Fruit fly (Drosophila melanogaster) whole organism, embryonic: Measurements from ENCODE around the gene Mst89B.

Experiments used
- Asciz ChIP-seq: fragments of 200-800 bp; sonication (Bioruptor generic); optimal IDR thresholded peaks from 2 replicates; lab custom pipeline; 2017; ENCODE audit warnings: missing biosample characterization, mild to moderate bottlenecking, missing genetic modification characterization, missing genetic modification reagents
- B-H2 ChIP-seq: fragments of 200-800 bp; sonication (Bioruptor generic); optimal IDR thresholded peaks from 2 replicates; lab custom pipeline; 2018; ENCODE audit warnings: missing biosample characterization, mild to moderate bottlenecking, missing genetic modification characterization
- Blimp-1 ChIP-seq: fragments of 200-800 bp; sonication (Bioruptor generic); optimal IDR thresholded peaks from 3 replicates; lab custom pipeline; 2018; ENCODE audit warnings: missing biosample characterization, missing genetic modification characterization, mild to moderate bottlenecking, moderate library complexity, missing genetic modification reagents
- CG10654 ChIP-seq: fragments of 200-800 bp; sonication (Bioruptor generic); optimal IDR thresholded peaks from 2 replicates; lab custom pipeline; 2016; ENCODE audit warnings: missing biosample characterization, missing genetic modification characterization
- CG11456 ChIP-seq: fragments of 200-800 bp; sonication (Bioruptor generic); IDR thresholded peaks from 3 replicates; pipeline ENCODE4 v1.3.6; 2022; ENCODE audit warnings: missing biosample characterization, missing genetic modification characterization
- CG14860 ChIP-seq: fragments of 200-800 bp; sonication (Bioruptor generic); IDR thresholded peaks from 3 replicates; pipeline ENCODE4 v1.3.6; 2022; ENCODE audit warnings: missing biosample characterization, missing genetic modification characterization; ENCODE audit not compliant: partially characterized antibody
- CG15073 ChIP-seq: fragments of 200-800 bp; sonication (Bioruptor generic); optimal IDR thresholded peaks from 2 replicates; lab custom pipeline; 2016; ENCODE audit warnings: missing biosample characterization, missing genetic modification characterization
- CG15269 ChIP-seq: fragments of 200-800 bp; sonication (Bioruptor generic); optimal IDR thresholded peaks from 2 replicates; lab custom pipeline; 2018; ENCODE audit warnings: missing biosample characterization, mild to moderate bottlenecking, missing genetic modification characterization, moderate library complexity
- CG17328 ChIP-seq: fragments of 200-800 bp; sonication (Bioruptor generic); IDR thresholded peaks from 2 replicates; pipeline ENCODE4 v1.3.6; 2022; ENCODE audit warnings: missing biosample characterization, missing genetic modification characterization
- CG17612 ChIP-seq: fragments of 200-800 bp; sonication (Bioruptor generic); IDR thresholded peaks from 2 replicates; pipeline ENCODE4 v1.3.6; 2022; ENCODE audit warnings: missing biosample characterization, missing genetic modification characterization
- CG30431 ChIP-seq: fragments of 200-800 bp; sonication (Bioruptor generic); optimal IDR thresholded peaks from 2 replicates; lab custom pipeline; 2017; ENCODE audit warnings: missing biosample characterization, missing genetic modification characterization
- CG31388 ChIP-seq: fragments of 200-800 bp; sonication (Bioruptor generic); optimal IDR thresholded peaks from 2 replicates; lab custom pipeline; 2016; ENCODE audit warnings: missing biosample characterization, missing genetic modification characterization
- CG31441 ChIP-seq: fragments of 200-800 bp; sonication (Bioruptor generic); IDR thresholded peaks from 2 replicates; pipeline ENCODE4 v1.3.6; 2022; ENCODE audit warnings: missing biosample characterization, missing genetic modification characterization
- CG34376 ChIP-seq: fragments of 200-800 bp; sonication (Bioruptor generic); optimal IDR thresholded peaks from 2 replicates; lab custom pipeline; 2018; ENCODE audit warnings: missing biosample characterization, mild to moderate bottlenecking, missing genetic modification characterization
- CG3838 ChIP-seq: fragments of 200-800 bp; sonication (Bioruptor generic); optimal IDR thresholded peaks from 3 replicates; lab custom pipeline; 2016; ENCODE audit warnings: missing biosample characterization, missing genetic modification characterization
- CG4282 ChIP-seq: fragments of 200-800 bp; sonication (Bioruptor generic); optimal IDR thresholded peaks from 2 replicates; lab custom pipeline; 2016; ENCODE audit warnings: missing biosample characterization, missing genetic modification characterization
- CG4328 ChIP-seq: fragments of 200-800 bp; sonication (Bioruptor generic); optimal IDR thresholded peaks from 3 replicates; lab custom pipeline; 2017; ENCODE audit warnings: missing biosample characterization, missing genetic modification reagents, missing genetic modification characterization
- CG4424 ChIP-seq: fragments of 200-800 bp; sonication (Bioruptor generic); optimal IDR thresholded peaks from 3 replicates; lab custom pipeline; 2016; ENCODE audit warnings: missing biosample characterization, missing genetic modification characterization
- CG6654 ChIP-seq: fragments of 200-800 bp; sonication (Bioruptor generic); optimal IDR thresholded peaks from 2 replicates; lab custom pipeline; 2017; ENCODE audit warnings: missing biosample characterization, mild to moderate bottlenecking, missing genetic modification characterization
- CG6689 ChIP-seq: fragments of 200-800 bp; sonication (Bioruptor generic); IDR thresholded peaks from 2 replicates; pipeline ENCODE4 v1.3.6; 2022; ENCODE audit warnings: missing biosample characterization, missing genetic modification characterization
- CG7786 ChIP-seq: fragments of 200-800 bp; sonication (Bioruptor generic); optimal IDR thresholded peaks from 2 replicates; lab custom pipeline; 2016; ENCODE audit warnings: missing biosample characterization, missing genetic modification characterization
- CG7928 ChIP-seq: fragments of 200-800 bp; sonication (Bioruptor generic); optimal IDR thresholded peaks from 2 replicates; lab custom pipeline; 2017; ENCODE audit warnings: missing biosample characterization, mild to moderate bottlenecking, missing genetic modification characterization
- CG8290 ChIP-seq, 3 experiments: fragments of 200-800 bp; sonication (Bioruptor generic); optimal IDR thresholded peaks; 2 replicates each; lab custom pipeline; 2016 to 2019; ENCODE audit warnings: missing biosample characterization in 3 of 3, missing genetic modification characterization in 3 of 3, mild to moderate bottlenecking in 2 of 3, moderate library complexity in 1 of 3
- CG8359 ChIP-seq: fragments of 200-800 bp; sonication (Bioruptor generic); optimal IDR thresholded peaks from 2 replicates; lab custom pipeline; 2017; ENCODE audit warnings: missing biosample characterization, mild to moderate bottlenecking, missing genetic modification characterization, borderline replicate concordance
- CG9437 ChIP-seq: fragments of 200-800 bp; sonication (Bioruptor generic); optimal IDR thresholded peaks from 2 replicates; lab custom pipeline; 2018; ENCODE audit warnings: missing biosample characterization, mild to moderate bottlenecking, missing genetic modification characterization
- CG9932 ChIP-seq: fragments of 200-800 bp; sonication (Bioruptor generic); IDR thresholded peaks from 2 replicates; pipeline ENCODE4 v1.3.6; 2022; ENCODE audit warnings: missing biosample characterization, missing genetic modification characterization
- Camta ChIP-seq: fragments of 200-800 bp; sonication (Bioruptor generic); optimal IDR thresholded peaks from 2 replicates; lab custom pipeline; 2016; ENCODE audit warnings: missing biosample characterization, missing genetic modification characterization
- CkIIα-i1 ChIP-seq: fragments of 200-800 bp; sonication (Bioruptor generic); IDR thresholded peaks from 2 replicates; pipeline ENCODE4 v1.3.6; 2022; ENCODE audit warnings: missing biosample characterization, missing genetic modification characterization
- Deaf1 ChIP-seq: fragments of 200-800 bp; optimal IDR thresholded peaks from 3 replicates; lab custom pipeline; 2019; ENCODE audit warnings: missing biosample characterization, mild to moderate bottlenecking, missing genetic modification characterization, moderate library complexity
- Dfd ChIP-seq, 2 experiments: fragments of >200 bp; optimal IDR thresholded peaks; 2 replicates each; lab custom pipeline; 2017; ENCODE audit warnings: missing biosample characterization in 2 of 2, missing genetic modification characterization in 2 of 2
- Dip3 ChIP-seq: fragments of 200-800 bp; sonication (Bioruptor generic); optimal IDR thresholded peaks from 3 replicates; lab custom pipeline; 2016; ENCODE audit warnings: missing biosample characterization, missing genetic modification characterization
- E2f1 ChIP-seq: fragments of 200-800 bp; sonication (Bioruptor generic); IDR thresholded peaks from 2 replicates; pipeline ENCODE4 v1.3.6; 2022; ENCODE audit warnings: missing biosample characterization, missing genetic modification characterization
- HHEX ChIP-seq: fragments of 200-800 bp; sonication (Bioruptor generic); optimal IDR thresholded peaks from 3 replicates; lab custom pipeline; 2017; ENCODE audit warnings: missing biosample characterization, mild to moderate bottlenecking, missing genetic modification characterization, missing genetic modification reagents
- Lim3 ChIP-seq: fragments of 200-800 bp; sonication (Bioruptor generic); IDR thresholded peaks from 2 replicates; pipeline ENCODE4 v1.3.6; 2022; ENCODE audit warnings: missing biosample characterization, missing genetic modification characterization
- NK7.1 ChIP-seq: fragments of 200-800 bp; sonication (Bioruptor generic); optimal IDR thresholded peaks from 3 replicates; lab custom pipeline; 2016; ENCODE audit warnings: missing biosample characterization, missing genetic modification characterization
- Nf-YC ChIP-seq: fragments of 200-800 bp; optimal IDR thresholded peaks from 3 replicates; lab custom pipeline; 2019; ENCODE audit warnings: missing biosample characterization, mild to moderate bottlenecking, missing genetic modification characterization, moderate library complexity
- NfI ChIP-seq: fragments of 200-800 bp; sonication (Bioruptor generic); optimal IDR thresholded peaks from 3 replicates; lab custom pipeline; 2018; ENCODE audit warnings: missing biosample characterization, mild to moderate bottlenecking, missing genetic modification characterization, moderate library complexity
- Oaz ChIP-seq: fragments of 200-800 bp; sonication (Bioruptor generic); IDR thresholded peaks from 2 replicates; pipeline ENCODE4 v1.3.6; 2022; ENCODE audit warnings: missing biosample characterization, missing genetic modification characterization
- Opbp ChIP-seq: fragments of 200-800 bp; sonication (Bioruptor generic); IDR thresholded peaks from 3 replicates; pipeline ENCODE4 v1.3.6; 2022; ENCODE audit warnings: missing biosample characterization, missing genetic modification characterization; ENCODE audit not compliant: partially characterized antibody
- Trl ChIP-seq, 3 experiments: fragments of >200 bp in 2 of 3; fragments of 200-800 bp in 1 of 3; sonication (Bioruptor generic) in 1 of 3; optimal IDR thresholded peaks; 2 replicates in 1 of 3; 3 replicates in 2 of 3; lab custom pipeline; 2016 to 2017; ENCODE audit warnings: missing biosample characterization in 1 of 3, missing genetic modification characterization in 1 of 3
- dmrt99B ChIP-seq: fragments of 200-800 bp; sonication (Bioruptor generic); optimal IDR thresholded peaks from 2 replicates; lab custom pipeline; 2018; ENCODE audit warnings: missing biosample characterization, mild to moderate bottlenecking, missing genetic modification characterization, moderate library complexity
- onecut ChIP-seq: fragments of 200-800 bp; sonication (Bioruptor generic); IDR thresholded peaks from 2 replicates; pipeline ENCODE4 v1.3.6; 2022; ENCODE audit warnings: missing biosample characterization, missing genetic modification characterization
- pan ChIP-seq, 4 experiments: fragments of >200 bp in 3 of 4; fragments of 200-800 bp in 1 of 4; sonication (Bioruptor generic) in 1 of 4; optimal IDR thresholded peaks in 3 of 4; IDR thresholded peaks in 1 of 4; 2 replicates each; pipeline versions ENCODE4 v1.3.6 to Lab custom; 2017 to 2022; ENCODE audit warnings: missing biosample characterization in 2 of 4, missing genetic modification characterization in 2 of 4, mixed read lengths in 1 of 4
- repo ChIP-seq: fragments of 200-800 bp; sonication (Bioruptor generic); optimal IDR thresholded peaks from 2 replicates; lab custom pipeline; 2016; ENCODE audit warnings: missing biosample characterization, missing genetic modification characterization
- sd ChIP-seq: fragments of 200-800 bp; sonication (Bioruptor generic); optimal IDR thresholded peaks from 3 replicates; lab custom pipeline; 2018; ENCODE audit warnings: missing biosample characterization, mild to moderate bottlenecking, missing genetic modification characterization, moderate library complexity
- sqz ChIP-seq: fragments of 200-800 bp; sonication (Bioruptor generic); optimal IDR thresholded peaks from 3 replicates; lab custom pipeline; 2018; ENCODE audit warnings: missing biosample characterization, mild to moderate bottlenecking, missing genetic modification characterization
- vnd ChIP-seq: fragments of 200-800 bp; sonication (Bioruptor generic); IDR thresholded peaks from 3 replicates; pipeline ENCODE4 v1.3.6; 2022; ENCODE audit warnings: missing biosample characterization, missing genetic modification characterization; ENCODE audit not compliant: partially characterized antibody

The Mst89B gene

dm6 chr3R:16236713-16237641 lies 29.8 kb upstream of the Mst89B start (continued):
- peak; percentile 75 to 80 for TF ChIP-seq Trl (optimal IDR thresholded peaks at IDR 0.05; lab: Kevin White, UChicago)
- peak; percentile 78 for TF ChIP-seq Trl (GFP tag; optimal IDR thresholded peaks at IDR 0.05; lab: Kevin White, UChicago)
- no peak for TF ChIP-seq Lim3
- TF ChIP-seq CG9437 (GFP tag; lab: Kevin White, UChicago): peak; percentile 94
- TF ChIP-seq pan (optimal IDR thresholded peaks at IDR 0.05; lab: Kevin White, UChicago): no peak
- no peak for TF ChIP-seq pan (GFP tag; optimal IDR thresholded peaks at IDR 0.05 in 1 of 2, IDR thresholded peaks at IDR 0.05 in 1 of 2)
- no peak for TF ChIP-seq CG31441 (GFP tag; lab: Robert Waterston, UW)
- peak; percentile 64 for TF ChIP-seq repo (GFP tag; lab: Kevin White, UChicago)
- TF ChIP-seq CG6654 (GFP tag; lab: Kevin White, UChicago): peak; percentile 87
- TF ChIP-seq Opbp (GFP tag; lab: Robert Waterston, UW): no peak
- peak; percentile 70 for TF ChIP-seq Dip3 (GFP tag; lab: Kevin White, UChicago)
- peak; percentile 84 for TF ChIP-seq CG15073 (GFP tag; lab: Kevin White, UChicago)
- TF ChIP-seq CG30431 (GFP tag; lab: Kevin White, UChicago): peak; percentile 92
- TF ChIP-seq dmrt99B (tag; lab: Kevin White, UChicago): peak; percentile 99
- TF ChIP-seq sd (tag; lab: Kevin White, UChicago): peak; percentile 82
- no peak for TF ChIP-seq Oaz (GFP tag; lab: Robert Waterston, UW)
- peak; percentile 73 for TF ChIP-seq CG7928 (GFP tag; lab: Kevin White, UChicago)
- peak; percentile 92 for TF ChIP-seq CG34376 (GFP tag; lab: Kevin White, UChicago)
- TF ChIP-seq Dfd (GFP tag; optimal IDR thresholded peaks at IDR 0.05; lab: Kevin White, UChicago): no peak
- TF ChIP-seq CG7786: peak; percentile 74
- peak; percentile 97 for TF ChIP-seq CG4424 (GFP tag; lab: Kevin White, UChicago)
- TF ChIP-seq CG6689 (GFP tag; lab: Robert Waterston, UW): no peak
- no peak for TF ChIP-seq CG17328 (GFP tag; lab: Robert Waterston, UW)
- TF ChIP-seq Nf-YC (tag; lab: Kevin White, UChicago): peak; percentile 92
- no peak for TF ChIP-seq CG4282
- TF ChIP-seq CG11456 (GFP tag; lab: Robert Waterston, UW): no peak
- peak; percentile 94 for TF ChIP-seq onecut (GFP tag; lab: Robert Waterston, UW)
- no peak for TF ChIP-seq vnd (GFP tag; lab: Robert Waterston, UW)
- peak; percentile 91 for TF ChIP-seq CG8359 (GFP tag; lab: Kevin White, UChicago)
- TF ChIP-seq HHEX (GFP tag; lab: Kevin White, UChicago): peak; percentile 97
- TF ChIP-seq CG10654 (GFP tag; lab: Kevin White, UChicago): peak; percentile 96
- TF ChIP-seq E2f1 (GFP tag; lab: Robert Waterston, UW): no peak
- peak; percentile 97 for TF ChIP-seq NfI (GFP tag; lab: Kevin White, UChicago)
- TF ChIP-seq CG3838: peak; percentile 80
- peak; percentile 97 for TF ChIP-seq Blimp-1 (GFP tag; lab: Kevin White, UChicago)
- TF ChIP-seq CG31388: peak; percentile 90
- TF ChIP-seq B-H2 (GFP tag; lab: Kevin White, UChicago): peak; percentile 96
- no peak for TF ChIP-seq CG17612 (GFP tag; lab: Robert Waterston, UW)
- peak; percentile 95 for TF ChIP-seq Deaf1 (tag; lab: Kevin White, UChicago)
- TF ChIP-seq CG8290 (GFP tag; optimal IDR thresholded peaks at IDR 0.05; lab: Kevin White, UChicago): peak; percentile 82
- TF ChIP-seq CG8290 (tag; optimal IDR thresholded peaks at IDR 0.05; lab: Kevin White, UChicago): peak; percentile 40 to 91
- TF ChIP-seq CkIIα-i1 (GFP tag; lab: Robert Waterston, UW): no peak
- TF ChIP-seq Camta (GFP tag; lab: Kevin White, UChicago): peak; percentile 76
- peak; percentile 99 for TF ChIP-seq CG15269 (tag; lab: Kevin White, UChicago)
- peak; percentile 96 for TF ChIP-seq Asciz
- TF ChIP-seq NK7.1 (GFP tag; lab: Kevin White, UChicago): peak; percentile 41
- TF ChIP-seq CG4328 (GFP tag; lab: Kevin White, UChicago): peak; percentile 97
- TF ChIP-seq sqz (GFP tag; lab: Kevin White, UChicago): peak; percentile 95
- TF ChIP-seq CG9932 (GFP tag; lab: Robert Waterston, UW): no peak
- no peak for TF ChIP-seq CG14860 (GFP tag; lab: Robert Waterston, UW)
